Fruit fly (Drosophila melanogaster) whole organism, pupa: ENCODE measurements around the gene CG6650.

Experiments used
- CG10348 ChIP-seq: fragments of 200-800 bp; sonication (Bioruptor generic); IDR thresholded peaks from 2 replicates; pipeline ENCODE4 v1.3.6; 2022; ENCODE audit warnings: missing biosample characterization, missing genetic modification characterization
- CG12605 ChIP-seq: fragments of 200-800 bp; sonication (Bioruptor generic); IDR thresholded peaks from 2 replicates; pipeline ENCODE4 v1.3.6; 2022; ENCODE audit warnings: missing biosample characterization, missing genetic modification characterization
- CG13204 ChIP-seq: fragments of 200-800 bp; sonication (Bioruptor generic); optimal IDR thresholded peaks from 2 replicates; lab custom pipeline; 2018; ENCODE audit warnings: missing biosample characterization, mild to moderate bottlenecking, missing genetic modification characterization, moderate library complexity
- CG14655 ChIP-seq: fragments of 200-800 bp; sonication (Bioruptor generic); optimal IDR thresholded peaks from 3 replicates; lab custom pipeline; 2017; ENCODE audit warnings: mild to moderate bottlenecking, missing biosample characterization, missing genetic modification reagents, missing genetic modification characterization
- CG15710 ChIP-seq: fragments of 200-800 bp; sonication (Bioruptor generic); optimal IDR thresholded peaks from 2 replicates; lab custom pipeline; 2018; ENCODE audit warnings: missing biosample characterization, mild to moderate bottlenecking, missing genetic modification characterization, moderate library complexity
- CG17806 ChIP-seq: fragments of 200-800 bp; sonication (Bioruptor generic); optimal IDR thresholded peaks from 2 replicates; lab custom pipeline; 2018; ENCODE audit warnings: missing biosample characterization, mild to moderate bottlenecking, missing genetic modification characterization, moderate library complexity
- CG32121 ChIP-seq: fragments of 200-800 bp; sonication (Bioruptor generic); IDR thresholded peaks from 2 replicates; pipeline ENCODE4 v1.3.6; 2022; ENCODE audit warnings: missing biosample characterization, missing genetic modification characterization
- CG34367 ChIP-seq: fragments of 200-800 bp; sonication (Bioruptor generic); optimal IDR thresholded peaks from 2 replicates; lab custom pipeline; 2018; ENCODE audit warnings: missing biosample characterization, mild to moderate bottlenecking, missing genetic modification characterization
- CG4496 ChIP-seq: fragments of 200-800 bp; sonication (Bioruptor generic); IDR thresholded peaks from 3 replicates; pipeline ENCODE4 v1.3.6; 2022; ENCODE audit warnings: missing biosample characterization, missing genetic modification characterization
- CG8159 ChIP-seq: fragments of 200-800 bp; sonication (Bioruptor generic); optimal IDR thresholded peaks from 3 replicates; lab custom pipeline; 2018; ENCODE audit warnings: missing biosample characterization, mild to moderate bottlenecking, missing genetic modification characterization, moderate library complexity
- CG8301 ChIP-seq: fragments of 200-800 bp; sonication (Bioruptor generic); optimal IDR thresholded peaks from 2 replicates; lab custom pipeline; 2018; ENCODE audit warnings: missing biosample characterization, mild to moderate bottlenecking, missing genetic modification characterization
- CG9948 ChIP-seq: fragments of 200-800 bp; sonication (Bioruptor generic); optimal IDR thresholded peaks from 2 replicates; lab custom pipeline; 2018; ENCODE audit warnings: missing biosample characterization, mild to moderate bottlenecking, missing genetic modification characterization, moderate library complexity
- D1 ChIP-seq: fragments of 200-800 bp; sonication (Bioruptor generic); optimal IDR thresholded peaks from 2 replicates; lab custom pipeline; 2018; ENCODE audit warnings: missing biosample characterization, mild to moderate bottlenecking, missing genetic modification characterization, moderate library complexity
- EcR ChIP-seq: fragments of 200-800 bp; sonication (Bioruptor generic); optimal IDR thresholded peaks from 3 replicates; lab custom pipeline; 2019; ENCODE audit warnings: missing biosample characterization, missing genetic modification characterization, mild to moderate bottlenecking, moderate library complexity, missing genetic modification reagents
- Ets98B ChIP-seq: fragments of 200-800 bp; sonication (Bioruptor generic); IDR thresholded peaks from 2 replicates; pipeline ENCODE4 v1.3.6; 2022; ENCODE audit warnings: missing biosample characterization, missing genetic modification characterization
- Pif1A ChIP-seq: fragments of 200-800 bp; sonication (Bioruptor generic); optimal IDR thresholded peaks from 3 replicates; lab custom pipeline; 2016; ENCODE audit warnings: missing biosample characterization, missing genetic modification characterization
- Pif1B ChIP-seq: fragments of 200-800 bp; sonication (Bioruptor generic); optimal IDR thresholded peaks from 3 replicates; lab custom pipeline; 2016; ENCODE audit warnings: missing biosample characterization, missing genetic modification characterization
- Snoo ChIP-seq: fragments of 200-800 bp; sonication (Bioruptor generic); optimal IDR thresholded peaks from 3 replicates; lab custom pipeline; 2017; ENCODE audit warnings: missing biosample characterization, mild to moderate bottlenecking, missing genetic modification characterization, inconsistent platforms
- fd96Ca ChIP-seq: fragments of 200-800 bp; sonication (Bioruptor generic); IDR thresholded peaks from 3 replicates; pipeline ENCODE4 v1.3.6; 2022; ENCODE audit warnings: missing biosample characterization, missing genetic modification characterization
- gl ChIP-seq: fragments of 200-800 bp; sonication (Bioruptor generic); optimal IDR thresholded peaks from 2 replicates; lab custom pipeline; 2018; ENCODE audit warnings: missing biosample characterization, mild to moderate bottlenecking, missing genetic modification characterization
- rn ChIP-seq: fragments of 200-800 bp; sonication (Bioruptor generic); IDR thresholded peaks from 2 replicates; pipeline ENCODE4 v1.3.6; 2022; ENCODE audit warnings: missing biosample characterization, missing genetic modification characterization

Gene CG6650

DNA sequence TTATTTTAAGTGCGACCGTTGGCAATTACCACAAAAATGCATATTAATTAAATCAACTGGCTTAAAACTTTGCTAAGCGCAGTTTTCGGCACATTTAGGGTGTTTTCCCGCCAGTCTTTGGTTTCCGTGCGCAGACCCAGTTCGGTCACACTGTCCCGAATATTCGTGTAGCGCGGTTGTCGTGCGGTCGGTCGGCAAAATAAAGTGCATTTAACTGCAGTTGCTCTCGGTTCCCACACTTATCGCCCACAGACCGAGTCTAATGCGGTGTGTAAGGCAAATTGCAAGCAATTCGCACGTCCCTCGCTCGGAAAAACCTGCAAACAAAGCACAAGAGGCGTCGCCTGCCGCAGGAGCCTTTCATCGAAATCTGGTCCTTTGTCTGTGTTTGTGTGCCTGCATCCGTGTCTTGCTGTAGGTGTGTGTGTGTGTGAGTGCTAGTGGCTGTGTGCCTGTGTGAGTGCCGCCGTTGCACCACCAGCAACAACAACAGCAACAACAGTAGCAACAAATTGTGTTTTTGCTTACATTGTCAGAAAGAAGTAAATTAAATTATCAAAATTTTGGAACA is 21.9 kb downstream of the CG6650 start, which contains the start of the genes CG13484 and Frl:
CG13484 (minus strand) TSS at position 7 of the 571 bp plus-strand sequence.
Frl (plus strand) TSS at position 143 of the 571 bp plus-strand sequence.
- TF ChIP-seq D1 (peak; percentile 27), CG15710 (tag; lab: Kevin White, UChicago) (no peak), CG8159 (tag; lab: Kevin White, UChicago) (peak; percentile 33), CG34367 (tag; lab: Kevin White, UChicago) (peak; percentile 4), CG10348 (GFP tag; lab: Robert Waterston, UW) (no peak), CG32121 (GFP tag; lab: Robert Waterston, UW) (peak; percentile 29; the same call in 1 of the 2 replicates), CG4496 (peak; percentile 65; the same call in 2 of the 3 replicates), Snoo (tag; lab: Kevin White, UChicago) (peak; percentile 30), CG17806 (peak; percentile 17), Pif1A (GFP tag; lab: Kevin White, UChicago) (no peak), Pif1B (GFP tag; lab: Kevin White, UChicago) (no peak), gl (peak; percentile 17), EcR (GFP tag; lab: Kevin White, UChicago) (peak; percentile 60), fd96Ca (GFP tag; lab: Robert Waterston, UW) (no peak), CG14655 (GFP tag; lab: Kevin White, UChicago) (no peak), CG13204 (peak; percentile 28), rn (no peak), Ets98B (peak; percentile 16; the same call in 1 of the 2 replicates), CG8301 (tag; lab: Kevin White, UChicago) (peak; percentile 18), CG12605 (GFP tag; lab: Robert Waterston, UW) (no peak), CG9948 (no peak)

DNA sequence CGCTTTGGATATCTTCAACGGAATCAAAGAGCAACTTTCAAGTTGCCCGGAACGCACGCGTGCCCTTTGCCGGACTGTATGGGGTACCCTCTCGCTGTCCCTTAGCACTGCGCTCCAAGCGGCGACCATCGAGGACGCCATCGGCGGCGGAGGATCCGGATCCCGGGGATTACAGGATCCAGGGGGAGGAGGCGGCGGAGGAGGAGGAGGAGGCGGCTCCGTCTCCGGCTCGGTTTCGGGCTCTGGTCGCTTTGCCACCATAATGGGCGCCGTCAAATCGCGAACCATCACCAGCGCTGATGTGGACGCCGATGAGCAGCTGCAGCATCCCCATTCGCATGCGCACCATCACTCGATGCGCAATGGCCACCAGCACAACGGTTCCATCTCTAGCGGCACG is 22.6 kb downstream of the CG6650 start:
- TF ChIP-seq CG10348 (GFP tag; lab: Robert Waterston, UW): no peak
- no peak for TF ChIP-seq CG8159 (tag; lab: Kevin White, UChicago)
- TF ChIP-seq EcR (GFP tag; lab: Kevin White, UChicago): no peak
- no peak for TF ChIP-seq CG12605 (GFP tag; lab: Robert Waterston, UW)
- TF ChIP-seq CG13204: no peak
- no peak for TF ChIP-seq CG17806

DNA sequence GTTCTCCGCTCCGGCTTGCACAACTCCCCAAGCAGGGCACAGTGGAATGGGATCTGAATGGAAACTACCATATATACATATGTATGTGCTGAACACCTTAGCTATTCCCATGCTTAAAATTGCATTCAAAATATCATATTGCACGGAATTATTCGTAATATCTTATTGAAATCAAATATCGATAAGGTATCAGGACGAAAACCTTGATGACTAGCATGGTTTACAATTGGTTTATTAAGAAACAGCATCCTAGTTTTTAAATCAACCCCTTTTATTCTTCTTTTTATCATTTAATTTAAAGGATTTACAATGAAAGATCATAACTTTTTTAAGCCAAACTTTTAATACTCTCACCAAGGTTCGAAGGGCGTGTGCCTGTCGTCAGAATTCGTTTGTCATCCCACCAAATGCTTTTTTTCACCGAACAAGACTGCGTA is 24.0 kb downstream of the CG6650 start:
- TF ChIP-seq CG8301 (tag; lab: Kevin White, UChicago) (peak; percentile 4), rn (no peak), Snoo (tag; lab: Kevin White, UChicago) (peak; percentile 34), CG15710 (tag; lab: Kevin White, UChicago) (peak; percentile 3), D1 (peak; percentile 3), CG9948 (no peak), Pif1A (GFP tag; lab: Kevin White, UChicago) (peak; percentile 51), CG34367 (tag; lab: Kevin White, UChicago) (no peak), CG14655 (GFP tag; lab: Kevin White, UChicago) (peak; percentile 43), CG8159 (tag; lab: Kevin White, UChicago) (peak; percentile 28), CG17806 (peak; percentile 4)

DNA sequence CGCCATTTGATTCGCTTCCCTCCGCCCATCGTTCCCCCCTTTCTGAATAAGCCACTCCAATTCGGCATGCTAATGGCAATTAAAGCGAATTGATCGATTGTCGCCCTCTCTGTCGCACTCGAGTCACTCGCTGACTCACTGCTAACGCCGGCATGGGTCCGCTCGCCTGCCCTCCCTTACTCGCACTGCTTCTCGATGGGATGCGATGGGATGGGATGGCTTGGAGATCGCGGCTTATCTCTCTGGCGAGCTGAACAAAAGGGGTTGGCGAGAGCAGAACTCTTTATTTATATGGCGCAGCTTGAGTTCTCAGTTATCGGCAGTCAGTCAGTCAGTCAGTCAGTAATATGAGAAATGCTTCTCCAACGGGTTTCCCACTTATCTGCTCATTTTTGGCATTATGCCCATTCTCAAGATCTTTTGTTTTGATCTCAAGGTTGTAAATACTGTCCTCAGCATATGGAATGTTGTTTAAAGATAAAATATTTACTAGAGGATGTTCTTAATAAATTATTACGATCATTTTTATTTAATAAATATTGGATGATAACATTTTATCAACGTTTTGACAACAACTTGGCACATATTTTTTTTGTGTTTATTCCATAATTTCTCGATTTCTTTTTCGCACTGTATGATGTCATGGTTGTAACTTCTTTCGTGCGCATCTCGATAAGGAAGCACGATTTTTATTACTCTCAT is 24.7 kb downstream of the CG6650 start:
- TF ChIP-seq gl (no peak), CG13204 (peak; percentile 90)

DNA sequence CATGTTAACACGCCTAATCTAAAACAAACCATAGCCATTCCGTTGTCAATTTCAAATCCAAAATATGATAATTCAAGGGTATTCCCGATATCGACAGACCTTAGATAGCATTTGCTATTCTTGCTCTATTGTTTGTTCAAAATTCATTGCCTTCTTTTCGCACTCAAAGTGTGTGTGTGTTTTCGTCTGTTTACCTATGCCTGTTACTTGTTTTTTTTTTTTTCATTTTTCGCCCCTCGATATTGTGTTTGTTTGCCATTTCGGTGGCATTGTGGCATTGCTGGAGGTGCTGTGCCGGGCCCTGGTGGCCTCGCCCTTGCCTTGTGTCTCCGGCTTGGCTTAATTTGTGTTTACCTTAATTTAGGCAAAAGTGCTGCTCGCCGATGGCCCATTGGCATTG is 25.6 kb downstream of the CG6650 start:
- TF ChIP-seq CG32121 (GFP tag; lab: Robert Waterston, UW): no peak

DNA sequence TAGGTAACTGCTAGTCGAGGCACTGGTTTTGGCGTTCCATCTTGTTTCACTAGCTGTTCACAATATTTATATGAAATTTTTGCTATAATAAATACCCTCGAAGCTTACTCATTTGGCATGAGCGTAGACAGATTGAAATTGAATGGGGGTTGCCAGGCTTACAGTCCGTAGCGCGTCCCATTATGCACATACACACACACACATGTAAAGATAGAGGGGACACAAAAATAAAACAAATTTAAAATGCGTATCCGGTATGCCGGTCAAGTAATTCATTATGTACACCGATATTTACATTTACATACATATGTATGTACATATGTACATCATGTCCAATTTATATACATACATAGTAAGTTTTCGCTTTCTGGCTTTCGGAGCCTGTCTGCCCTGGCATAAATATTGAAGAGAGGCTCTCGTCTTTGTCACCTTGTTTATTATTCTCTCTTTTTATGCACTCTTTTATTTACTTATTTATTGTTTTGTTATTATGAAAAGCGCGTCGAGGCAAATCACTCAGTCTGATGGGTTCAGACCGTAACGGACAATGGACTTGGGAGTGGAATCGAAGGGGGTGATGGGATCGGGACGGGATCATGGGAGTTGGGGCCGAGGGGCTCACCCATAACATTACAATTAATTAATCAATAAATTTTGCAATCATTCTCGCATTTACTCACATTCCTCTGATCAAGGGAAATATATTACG is 28.2 kb downstream of the CG6650 start:
- TF ChIP-seq CG13204 (peak; percentile 44), CG32121 (GFP tag; lab: Robert Waterston, UW) (peak; percentile 45), rn (no peak), Pif1B (GFP tag; lab: Kevin White, UChicago) (peak; percentile 47), CG17806 (peak; percentile 12), CG15710 (tag; lab: Kevin White, UChicago) (peak; percentile 36), CG8301 (tag; lab: Kevin White, UChicago) (peak; percentile 20), Ets98B (peak; percentile 48), CG8159 (tag; lab: Kevin White, UChicago) (peak; percentile 46), gl (peak; percentile 66), CG4496 (peak; percentile 51; the same call in 2 of the 3 replicates), CG34367 (tag; lab: Kevin White, UChicago) (peak; percentile 17), Pif1A (GFP tag; lab: Kevin White, UChicago) (peak; percentile 46), CG14655 (GFP tag; lab: Kevin White, UChicago) (peak; percentile 37), fd96Ca (GFP tag; lab: Robert Waterston, UW) (peak; percentile 68; the same call in 2 of the 3 replicates), Snoo (tag; lab: Kevin White, UChicago) (no peak), CG9948 (no peak), CG12605 (GFP tag; lab: Robert Waterston, UW) (peak; percentile 71), D1 (no peak), EcR (GFP tag; lab: Kevin White, UChicago) (peak; percentile 86), CG10348 (GFP tag; lab: Robert Waterston, UW) (no peak)
